Fruit fly (Drosophila melanogaster): Measurements from ENCODE around the gene Alg12.

Gene Alg12

dm6 chr3R:9747900-9748663 lies 8.2 kb upstream of the Alg12 start:
- TF ChIP-seq CG8478 (optimal IDR thresholded peaks at IDR 0.05), result no peak
- TF ChIP-seq CTCF (optimal IDR thresholded peaks at IDR 0.05), result no peak

- no peak for TF ChIP-seq CG8478 (optimal IDR thresholded peaks at IDR 0.05)
- TF ChIP-seq CTCF (optimal IDR thresholded peaks at IDR 0.05), result no peak
These were observed 1.8 kb upstream of the Alg12 start, which contains the start of gene Tti1 for dm6 chr3R:9754487-9754886. Gene Tti1 (minus strand): TSS chr3R:9754686.

DNA sequence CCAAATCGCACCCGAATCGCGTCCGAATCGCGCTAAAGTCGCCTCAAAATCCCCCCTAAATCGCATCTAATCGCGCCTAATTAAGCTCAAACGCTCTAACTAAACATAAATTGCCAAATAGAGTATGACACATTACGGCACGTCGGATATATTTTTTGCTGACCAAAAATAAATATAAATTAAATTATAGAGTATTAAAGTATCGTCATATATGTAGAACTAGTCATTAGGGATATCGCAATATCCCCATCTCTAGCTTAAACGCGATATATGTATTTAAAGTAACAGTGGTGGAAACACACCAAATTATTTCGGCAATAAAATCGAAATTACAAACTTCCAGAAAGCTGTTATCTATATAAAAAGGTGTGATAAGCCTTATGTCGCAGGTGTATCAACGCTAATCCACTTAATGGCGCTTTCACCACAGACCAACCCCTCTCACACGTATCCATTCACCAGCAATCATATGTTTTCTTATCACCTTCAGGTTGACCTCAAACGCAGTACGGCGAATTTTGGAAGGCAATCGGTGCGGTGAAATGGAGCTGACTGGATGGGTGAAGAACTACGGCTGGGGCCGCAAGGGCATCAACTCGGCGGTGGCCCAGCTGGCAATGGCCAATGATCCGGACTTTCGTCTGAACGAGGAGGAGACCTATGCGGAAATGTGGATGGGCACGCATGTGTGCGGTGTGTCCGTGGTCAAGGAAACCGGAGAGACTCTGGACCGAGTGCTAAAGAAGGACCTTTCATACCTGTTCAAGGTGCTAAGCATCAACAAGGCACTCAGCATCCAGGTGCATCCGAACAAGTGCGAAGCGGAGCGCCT lies 3.3 kb downstream of the Alg12 start, which contains the start of gene Mpi:
Gene Mpi, plus strand, starts transcription at position 263 of the 832 bp plus-strand sequence.
- TF ChIP-seq CG8478 (optimal IDR thresholded peaks at IDR 0.05) (no peak), CTCF (optimal IDR thresholded peaks at IDR 0.05) (no peak)

dm6 chr3R:9762955-9763931 lies 7.0 kb downstream of the Alg12 start, which contains the start of the genes Snap24 and CG8478:
Gene Snap24 (minus strand): TSS chr3R:9763150.
Gene CG8478 (plus strand): TSS chr3R:9763650.
- TF ChIP-seq CTCF (optimal IDR thresholded peaks at IDR 0.05), result no peak
- TF ChIP-seq CG8478 (optimal IDR thresholded peaks at IDR 0.05), result no peak

dm6 chr3R:9767620-9768592 lies 11.6 kb downstream of the Alg12 start, which contains the start of gene Naa80:
Gene Naa80 (plus strand): TSS chr3R:9767834.
- TF ChIP-seq CG8478 (optimal IDR thresholded peaks at IDR 0.05), result no peak
- TF ChIP-seq CTCF (optimal IDR thresholded peaks at IDR 0.05), result peak in 1 of 2 experiments; percentile 16

dm6 chr3R:9768884-9769283 lies 12.6 kb downstream of the Alg12 start, which contains the start of gene MED6:
Gene MED6 (minus strand): TSS chr3R:9768984.
- TF ChIP-seq CTCF (optimal IDR thresholded peaks at IDR 0.05), result no peak
- no peak for TF ChIP-seq CG8478 (optimal IDR thresholded peaks at IDR 0.05)

DNA sequence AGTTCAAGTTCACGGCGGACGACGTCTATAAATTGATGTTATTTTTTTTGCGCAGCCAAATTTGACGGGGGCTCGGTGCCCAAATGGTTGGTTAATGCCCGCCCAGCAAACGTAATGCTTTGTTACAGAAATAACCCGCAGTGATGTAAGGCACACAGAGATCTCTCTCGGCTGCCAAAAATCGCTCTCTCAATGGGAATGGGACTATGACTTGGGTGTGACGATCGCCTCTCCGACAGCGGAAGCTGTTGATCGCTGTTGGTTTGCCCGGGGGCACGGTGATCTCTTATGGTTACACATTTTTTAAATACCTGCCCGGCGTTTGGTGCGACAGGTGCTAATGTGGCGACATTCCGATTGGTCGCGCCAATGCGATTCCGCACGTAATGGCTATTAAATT lies 13.8 kb downstream of the Alg12 start:
- no peak for TF ChIP-seq CTCF (optimal IDR thresholded peaks at IDR 0.05)
- no peak for TF ChIP-seq CG8478 (optimal IDR thresholded peaks at IDR 0.05)

DNA sequence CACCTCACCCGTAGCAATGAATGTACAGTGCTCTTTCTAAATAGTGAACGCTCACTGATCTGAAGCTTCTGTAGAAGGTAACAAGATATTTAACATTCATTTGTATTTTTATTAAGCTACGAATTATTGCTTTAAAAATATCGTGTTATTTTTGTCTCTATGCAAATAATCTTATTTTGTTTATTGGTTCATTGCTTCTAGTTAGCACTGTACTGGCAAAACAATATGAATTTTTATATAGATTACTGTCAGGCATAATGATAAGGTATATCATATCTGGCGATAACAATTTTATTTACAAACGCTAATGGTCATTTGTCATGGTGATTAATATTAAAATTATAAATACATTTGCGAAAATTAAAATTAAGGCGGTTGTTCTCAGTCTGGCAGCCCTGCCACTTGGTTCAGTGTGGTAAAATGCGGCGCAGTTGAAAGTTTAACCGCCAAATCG lies 15.3 kb downstream of the Alg12 start, which contains the start of gene CG9471:
Gene CG9471, minus strand, starts transcription at position 24 of the 454 bp plus-strand sequence.
- TF ChIP-seq CG8478 (optimal IDR thresholded peaks at IDR 0.05) (no peak), CTCF (optimal IDR thresholded peaks at IDR 0.05) (no peak)

- TF ChIP-seq CG8478 (optimal IDR thresholded peaks at IDR 0.05) (no peak), CTCF (optimal IDR thresholded peaks at IDR 0.05) (no peak)
These were observed 17.9 kb downstream of the Alg12 start, which contains the start of gene Whamy for dm6 chr3R:9774147-9774546. Gene Whamy (minus strand): TSS chr3R:9774419.

DNA sequence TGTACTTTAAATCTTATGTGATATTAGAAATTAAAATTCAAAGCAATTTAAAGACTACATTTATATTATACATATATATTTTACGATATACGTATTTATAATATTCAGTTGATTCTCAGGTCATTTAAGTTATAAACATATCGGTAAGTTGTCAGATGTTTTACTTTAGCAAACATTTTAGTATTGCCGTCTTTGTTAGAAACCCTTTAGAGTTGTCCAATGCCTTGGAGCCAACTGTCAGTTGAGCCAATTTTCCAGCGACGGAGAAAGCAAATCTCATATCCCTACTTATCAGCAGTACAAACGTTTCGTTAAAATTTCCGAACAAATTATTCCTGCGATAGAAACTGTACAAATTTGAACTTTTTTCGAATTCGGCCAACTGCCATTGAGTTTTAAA lies 18.5 kb downstream of the Alg12 start, which contains the start of gene topi:
Gene topi, plus strand, starts transcription at position 301 of the 400 bp plus-strand sequence.
- no peak for TF ChIP-seq CG8478 (optimal IDR thresholded peaks at IDR 0.05)
- no peak for TF ChIP-seq CTCF (optimal IDR thresholded peaks at IDR 0.05)

dm6 chr3R:9777941-9778360 lies 21.7 kb downstream of the Alg12 start, which contains the start of gene RpS29:
Gene RpS29 (plus strand): TSS chr3R:9778042.
- TF ChIP-seq CG8478 (optimal IDR thresholded peaks at IDR 0.05), result no peak
- TF ChIP-seq CTCF (optimal IDR thresholded peaks at IDR 0.05), result peak; percentile 60 to 70

DNA sequence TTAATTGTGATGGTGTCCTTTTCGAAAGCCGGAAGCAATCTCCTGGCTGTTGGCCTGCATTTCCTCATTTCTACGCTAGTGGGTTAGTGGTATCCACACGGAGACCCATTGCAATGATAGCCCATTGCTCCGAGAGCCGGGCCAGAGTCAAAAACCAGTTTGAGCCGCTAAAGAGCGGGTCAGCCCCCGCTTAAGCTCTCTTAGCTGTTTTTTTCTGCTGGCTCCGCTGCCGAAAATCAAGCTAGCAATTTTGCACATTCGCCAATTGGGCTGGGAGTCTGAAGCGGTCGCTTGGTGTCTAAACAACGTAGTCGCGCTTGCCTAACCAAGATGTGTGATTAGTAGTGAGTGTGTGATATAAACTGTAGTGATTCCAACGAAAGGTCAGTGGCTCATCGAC lies 23.5 kb downstream of the Alg12 start, which contains the start of gene CG12947:
Gene CG12947, plus strand, starts transcription at position 301 of the 400 bp plus-strand sequence.
- TF ChIP-seq CTCF (optimal IDR thresholded peaks at IDR 0.05), result no peak

Measured in S2 (cell line).